Worm (Caenorhabditis elegans): ENCODE measurements around the gene C07A4.2.

ce11 chrX:10167005-10167404, 5.0 kb upstream of the C07A4.2 start, which contains the start of gene rnp-9:
- no peak for TF ChIP-seq him-1 (tag; optimal IDR thresholded peaks at IDR 0.05)
- TF ChIP-seq W03F9.2 (tag; optimal IDR thresholded peaks at IDR 0.05) = no peak
